Worm (Caenorhabditis elegans) whole organism, young adult: ENCODE results near the gene grl-23.

Experiments used
- B0336.3 ChIP-seq: fragments of 200-800 bp; sonication (Bioruptor generic); IDR thresholded peaks from 2 replicates; pipeline ENCODE4 v1.3.6; 2022; ENCODE audit warnings: missing genetic modification characterization, missing compliant biosample characterization
- D2030.7 ChIP-seq: fragments of 200-800 bp; sonication (Bioruptor generic); IDR thresholded peaks from 2 replicates; pipeline ENCODE4 v1.3.6; 2022; ENCODE audit warnings: missing genetic modification reagents, missing genetic modification characterization, missing compliant biosample characterization
- F22D6.2 ChIP-seq: sonication (generic microtip); optimal IDR thresholded peaks from 2 replicates; lab custom pipeline; 2016; ENCODE audit warnings: mild to moderate bottlenecking, missing genetic modification characterization, missing compliant biosample characterization
- K11D2.4 ChIP-seq: fragments of 200-800 bp; sonication (Bioruptor generic); IDR thresholded peaks from 2 replicates; pipeline ENCODE4 v1.3.6; 2022; ENCODE audit warnings: missing genetic modification reagents, missing genetic modification characterization, missing compliant biosample characterization
- K12H6.12 ChIP-seq: fragments of 200-800 bp; sonication (Bioruptor generic); optimal IDR thresholded peaks from 2 replicates; lab custom pipeline; 2018; ENCODE audit warnings: mild to moderate bottlenecking, missing genetic modification characterization, missing compliant biosample characterization
- T07F8.4 ChIP-seq: sonication (generic microtip); optimal IDR thresholded peaks from 2 replicates; lab custom pipeline; 2016; ENCODE audit warnings: mild to moderate bottlenecking, missing genetic modification characterization, moderate library complexity, missing compliant biosample characterization
- Y53G8AR.9 ChIP-seq: fragments of 200-800 bp; sonication (Bioruptor generic); conservative IDR thresholded peaks from 2 replicates; pipeline ENCODE4 v1.3.6; 2022; ENCODE audit warnings: missing genetic modification reagents, missing genetic modification characterization, missing compliant biosample characterization
- ama-1 ChIP-seq, 3 experiments: fragments of 150-350 bp in 1 of 3; sonication (generic microtip) in 2 of 3; optimal IDR thresholded peaks; 2 replicates each; lab custom pipeline; 2014 to 2018; ENCODE audit warnings: missing biosample characterization in 2 of 3, missing genetic modification characterization in 2 of 3, missing genetic modification reagents in 2 of 3
- aptf-3 ChIP-seq: fragments of 200-800 bp; sonication (Bioruptor generic); IDR thresholded peaks from 2 replicates; pipeline ENCODE4 v1.3.6; 2022; ENCODE audit warnings: missing genetic modification characterization, missing compliant biosample characterization
- athp-1 ChIP-seq: sonication (generic microtip); optimal IDR thresholded peaks from 2 replicates; lab custom pipeline; 2017; ENCODE audit warnings: mild to moderate bottlenecking, missing genetic modification characterization, missing compliant biosample characterization
- attf-3 ChIP-seq: fragments of 200-800 bp; sonication (Bioruptor generic); conservative IDR thresholded peaks from 2 replicates; pipeline ENCODE4 v1.3.6; 2022; ENCODE audit warnings: missing genetic modification reagents, missing genetic modification characterization, missing compliant biosample characterization
- attf-5 ChIP-seq: fragments of 200-800 bp; sonication (Bioruptor generic); optimal IDR thresholded peaks from 2 replicates; lab custom pipeline; 2018; ENCODE audit warnings: mild to moderate bottlenecking, missing genetic modification characterization, missing compliant biosample characterization
- bed-2 ChIP-seq: fragments of 200-800 bp; sonication (Bioruptor generic); IDR thresholded peaks from 2 replicates; pipeline ENCODE4 v1.3.6; 2022; ENCODE audit warnings: missing genetic modification reagents, missing genetic modification characterization, missing compliant biosample characterization
- ccch-3 ChIP-seq: fragments of 200-800 bp; sonication (Bioruptor generic); optimal IDR thresholded peaks from 2 replicates; lab custom pipeline; 2018; ENCODE audit warnings: mild to moderate bottlenecking, missing genetic modification characterization, missing compliant biosample characterization
- ceh-58 ChIP-seq: fragments of 200-800 bp; sonication (Bioruptor generic); IDR thresholded peaks from 2 replicates; pipeline ENCODE4 v1.3.6; 2022; ENCODE audit warnings: missing genetic modification characterization, missing compliant biosample characterization
- chd-7 ChIP-seq: sonication (generic microtip); optimal IDR thresholded peaks from 2 replicates; lab custom pipeline; 2016; ENCODE audit warnings: mild to moderate bottlenecking, missing genetic modification characterization, moderate library complexity, missing compliant biosample characterization
- dox-1 ChIP-seq: fragments of 200-800 bp; sonication (Bioruptor generic); IDR thresholded peaks from 2 replicates; pipeline ENCODE4 v1.3.6; 2022; ENCODE audit warnings: missing genetic modification reagents, missing genetic modification characterization, missing compliant biosample characterization
- efl-1 ChIP-seq: fragments of 150-350 bp; optimal IDR thresholded peaks from 2 replicates; lab custom pipeline; 2014; ENCODE audit warnings: missing biosample characterization, missing genetic modification reagents, missing genetic modification characterization
- hlh-26 ChIP-seq: fragments of 200-800 bp; sonication (Bioruptor generic); conservative IDR thresholded peaks from 2 replicates; pipeline ENCODE4 v1.3.6; 2022; ENCODE audit warnings: missing genetic modification reagents, missing genetic modification characterization, missing compliant biosample characterization
- hsf-1 ChIP-seq: fragments of 200-800 bp; sonication (Bioruptor generic); IDR thresholded peaks from 2 replicates; pipeline ENCODE4 v1.3.6; 2022; ENCODE audit warnings: missing genetic modification reagents, missing genetic modification characterization, missing compliant biosample characterization
- lag-1 ChIP-seq: fragments of 200-800 bp; sonication (Bioruptor generic); IDR thresholded peaks from 2 replicates; pipeline ENCODE4 v1.3.6; 2022; ENCODE audit warnings: missing genetic modification reagents, missing genetic modification characterization, missing compliant biosample characterization
- let-526 ChIP-seq: fragments of 200-800 bp; sonication (Bioruptor generic); IDR thresholded peaks from 2 replicates; pipeline ENCODE4 v1.3.6; 2022; ENCODE audit warnings: missing genetic modification reagents, missing genetic modification characterization, missing compliant biosample characterization
- lin-26 ChIP-seq: fragments of 200-800 bp; sonication (Bioruptor generic); IDR thresholded peaks from 2 replicates; pipeline ENCODE4 v1.3.6; 2022; ENCODE audit warnings: missing genetic modification reagents, missing genetic modification characterization, missing compliant biosample characterization
- lin-54 ChIP-seq: fragments of 200-800 bp; sonication (Bioruptor generic); optimal IDR thresholded peaks from 2 replicates; lab custom pipeline; 2018; ENCODE audit warnings: mild to moderate bottlenecking, missing genetic modification characterization, missing compliant biosample characterization
- lsl-1 ChIP-seq: fragments of 200-800 bp; sonication (Bioruptor generic); optimal IDR thresholded peaks from 2 replicates; lab custom pipeline; 2018; ENCODE audit warnings: mild to moderate bottlenecking, missing genetic modification characterization, moderate library complexity, missing compliant biosample characterization
- lsy-27 ChIP-seq: sonication (generic microtip); optimal IDR thresholded peaks from 2 replicates; lab custom pipeline; 2017; ENCODE audit warnings: missing genetic modification characterization, mild to moderate bottlenecking, missing compliant biosample characterization, antibody characterized with exemption, missing genotype, borderline replicate concordance; ENCODE audit not compliant: insufficient read depth
- madf-8 ChIP-seq: fragments of 200-800 bp; sonication (Bioruptor generic); conservative IDR thresholded peaks from 2 replicates; pipeline ENCODE4 v1.3.6; 2022; ENCODE audit warnings: missing genetic modification reagents, missing genetic modification characterization, missing compliant biosample characterization
- mel-28 ChIP-seq: sonication (generic microtip); optimal IDR thresholded peaks from 2 replicates; lab custom pipeline; 2016; ENCODE audit warnings: borderline replicate concordance, mild to moderate bottlenecking, missing genetic modification characterization, missing compliant biosample characterization
- nhr-179 ChIP-seq: sonication (generic microtip); optimal IDR thresholded peaks from 2 replicates; lab custom pipeline; 2016; ENCODE audit warnings: mild to moderate bottlenecking, missing genetic modification characterization, missing compliant biosample characterization
- rcor-1 ChIP-seq: fragments of 200-800 bp; sonication (Bioruptor generic); IDR thresholded peaks from 2 replicates; pipeline ENCODE4 v1.3.6; 2022; ENCODE audit warnings: missing genetic modification reagents, missing genetic modification characterization, missing compliant biosample characterization
- rec-8 ChIP-seq, 2 experiments: sonication (generic microtip); optimal IDR thresholded peaks; 2 replicates each; lab custom pipeline; 2016; ENCODE audit warnings: mild to moderate bottlenecking in 2 of 2, missing genetic modification characterization in 2 of 2, missing genetic modification reagents in 2 of 2, missing genotype in 2 of 2, missing biosample characterization in 1 of 2, missing compliant biosample characterization in 1 of 2, moderate library complexity in 1 of 2
- rpc-1 ChIP-seq, 2 experiments: fragments of 150-350 bp in 1 of 2; sonication (generic microtip) in 1 of 2; optimal IDR thresholded peaks; 2 replicates each; lab custom pipeline; 2014 to 2018; ENCODE audit warnings: missing biosample characterization in 1 of 2, missing genetic modification characterization in 1 of 2, missing genetic modification reagents in 1 of 2, missing genotype in 1 of 2
- sdz-38 ChIP-seq: sonication (generic microtip); optimal IDR thresholded peaks from 2 replicates; lab custom pipeline; 2016; ENCODE audit warnings: missing genotype, missing genetic modification characterization, missing compliant biosample characterization
- sea-2 ChIP-seq: fragments of 200-800 bp; sonication (Bioruptor generic); IDR thresholded peaks from 2 replicates; pipeline ENCODE4 v1.3.6; 2022; ENCODE audit warnings: missing genetic modification characterization, missing compliant biosample characterization
- tbp1 ChIP-seq: fragments of 200-800 bp; sonication (Bioruptor generic); optimal IDR thresholded peaks from 2 replicates; lab custom pipeline; 2018; ENCODE audit warnings: mild to moderate bottlenecking, missing genetic modification characterization, missing compliant biosample characterization
- zim-3 ChIP-seq: sonication (generic microtip); optimal IDR thresholded peaks from 2 replicates; lab custom pipeline; 2017; ENCODE audit warnings: mild to moderate bottlenecking, missing genetic modification characterization, moderate library complexity, missing compliant biosample characterization
- ztf-18 ChIP-seq: sonication (generic microtip); optimal IDR thresholded peaks from 2 replicates; lab custom pipeline; 2016; ENCODE audit warnings: missing genotype, mild to moderate bottlenecking, missing genetic modification characterization, missing compliant biosample characterization
- ztf-26 ChIP-seq: sonication (generic microtip); optimal IDR thresholded peaks from 2 replicates; lab custom pipeline; 2017; ENCODE audit warnings: missing genetic modification characterization, missing compliant biosample characterization
- ztf-3 ChIP-seq: fragments of 200-800 bp; sonication (Bioruptor generic); optimal IDR thresholded peaks from 2 replicates; lab custom pipeline; 2018; ENCODE audit warnings: mild to moderate bottlenecking, missing genetic modification characterization, missing compliant biosample characterization

Gene grl-23

ce11 chrV:12552671-12553212 is 24.0 kb downstream of the grl-23 start, which contains the start of gene F45D3.4:
TSS of gene F45D3.4 (minus strand) at chrV:12553191.
- TF ChIP-seq K11D2.4 (0 out of 2 replicates have a peak, but pooled peaks have one; percentile 11), D2030.7 (GFP tag; lab: Robert Waterston, UW) (no peak), rcor-1 (GFP tag; lab: Robert Waterston, UW) (0 out of 2 replicates have a peak, but pooled peaks have one; percentile 20)

ce11 chrV:12551638-12552478 is 24.8 kb downstream of the grl-23 start:
- TF ChIP-seq aptf-3 (no peak), ztf-18 (tag; lab: Kevin White, UChicago) (no peak), lin-26 (GFP tag; lab: Robert Waterston, UW) (peak; percentile 59; the same call in 1 of the 2 replicates), ama-1 (optimal IDR thresholded peaks at IDR 0.05; lab: Kevin White, UChicago) (peak; percentile 87), ama-1 (GFP tag; optimal IDR thresholded peaks at IDR 0.05; lab: Kevin White, UChicago) (no peak), nhr-179 (tag; lab: Kevin White, UChicago) (no peak), F22D6.2 (tag; lab: Kevin White, UChicago) (no peak), ceh-58 (GFP tag; lab: Robert Waterston, UW) (no peak), ccch-3 (GFP tag; lab: Kevin White, UChicago) (no peak), sdz-38 (tag; lab: Kevin White, UChicago) (no peak), athp-1 (tag; lab: Kevin White, UChicago) (no peak), madf-8 (GFP tag; lab: Robert Waterston, UW) (no peak), K12H6.12 (tag; lab: Kevin White, UChicago) (no peak), tbp1 (peak; percentile 20), bed-2 (no peak), mel-28 (tag; lab: Kevin White, UChicago) (no peak), chd-7 (tag; lab: Kevin White, UChicago) (no peak), lag-1 (no peak), hsf-1 (GFP tag; lab: Robert Waterston, UW) (no peak), ztf-3 (GFP tag; lab: Kevin White, UChicago) (no peak), rcor-1 (GFP tag; lab: Robert Waterston, UW) (no peak), ztf-26 (tag; lab: Kevin White, UChicago) (peak; percentile 13), T07F8.4 (tag; lab: Kevin White, UChicago) (no peak), efl-1 (GFP tag; lab: Kevin White, UChicago) (no peak), zim-3 (tag; lab: Kevin White, UChicago) (no peak), lsl-1 (no peak), Y53G8AR.9 (GFP tag; lab: Robert Waterston, UW) (0 out of 2 replicates have a peak, but pooled peaks have one; percentile 26), rec-8 (tag; optimal IDR thresholded peaks at IDR 0.05; lab: Kevin White, UChicago) (no peak), lsy-27 (tag; lab: Kevin White, UChicago) (no peak), let-526 (peak; percentile 39; the same call in 1 of the 2 replicates), B0336.3 (peak; percentile 23; the same call in 1 of the 2 replicates), dox-1 (peak; percentile 17; the same call in 1 of the 2 replicates), rpc-1 (optimal IDR thresholded peaks at IDR 0.05; lab: Kevin White, UChicago) (no peak), rpc-1 (tag; optimal IDR thresholded peaks at IDR 0.05; lab: Kevin White, UChicago) (no peak), lin-54 (GFP tag; lab: Kevin White, UChicago) (no peak), sea-2 (no peak), attf-5 (GFP tag; lab: Kevin White, UChicago) (no peak), attf-3 (GFP tag; lab: Robert Waterston, UW) (no peak), K11D2.4 (peak; percentile 65), hlh-26 (no peak)
